Fruit fly (Drosophila melanogaster): ENCODE results near the gene sd.

Gene sd

DNA sequence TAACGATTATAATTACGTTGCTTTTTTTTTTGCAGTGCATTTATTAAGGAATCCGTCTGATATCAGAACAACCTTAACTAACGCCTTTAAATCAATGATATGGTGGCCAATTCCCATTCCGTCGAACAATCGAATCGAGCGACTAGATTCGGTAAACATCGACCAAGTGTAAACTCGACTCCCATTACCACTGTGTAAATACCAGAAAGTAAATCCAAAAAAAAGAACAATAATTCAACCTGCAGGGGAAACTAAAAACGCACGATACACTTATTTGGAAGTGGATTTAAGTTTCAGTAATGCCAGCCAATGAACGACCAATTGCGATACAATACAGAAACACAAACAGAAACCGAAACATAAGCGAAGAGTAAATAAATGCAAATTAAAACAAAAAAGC lies 1.4 kb downstream of the sd start:
- TF ChIP-seq CG4496 (GFP tag; IDR thresholded peaks at IDR 0.05) (no peak), CG34367 (tag; optimal IDR thresholded peaks at IDR 0.05) (no peak), CG12605 (GFP tag; IDR thresholded peaks at IDR 0.05) (no peak), CG14655 (GFP tag; optimal IDR thresholded peaks at IDR 0.05) (no peak)

DNA sequence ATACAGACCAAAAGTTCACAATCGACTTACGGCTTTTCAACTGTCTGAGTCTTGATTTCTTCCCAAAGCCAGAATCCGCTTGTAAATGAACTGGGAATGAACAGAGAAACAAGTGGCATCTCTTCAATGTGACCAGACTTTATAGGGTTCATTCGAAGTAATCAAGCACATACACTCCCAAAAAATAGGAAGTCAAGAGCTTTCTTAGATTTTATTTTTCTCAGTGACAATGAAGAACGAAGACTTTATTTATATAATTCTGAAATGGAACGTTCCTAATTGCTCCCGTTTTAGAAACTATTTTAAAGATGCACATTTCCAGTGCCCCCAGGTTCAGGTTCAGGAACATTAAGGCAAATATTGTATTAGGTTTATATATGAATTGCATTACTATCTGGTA lies 3.7 kb downstream of the sd start:
- TF ChIP-seq Pif1B (GFP tag; optimal IDR thresholded peaks at IDR 0.05) (no peak), CG12605 (GFP tag; IDR thresholded peaks at IDR 0.05) (no peak), gl (tag; optimal IDR thresholded peaks at IDR 0.05) (no peak), CG10348 (GFP tag; IDR thresholded peaks at IDR 0.05) (no peak), CG8301 (tag; optimal IDR thresholded peaks at IDR 0.05) (no peak), CG9948 (tag; optimal IDR thresholded peaks at IDR 0.05) (no peak), CG13204 (GFP tag; optimal IDR thresholded peaks at IDR 0.05) (no peak), CG32121 (GFP tag; IDR thresholded peaks at IDR 0.05) (no peak), CG15710 (tag; optimal IDR thresholded peaks at IDR 0.05) (no peak), EcR (GFP tag; optimal IDR thresholded peaks at IDR 0.05) (no peak), fd96Ca (GFP tag; IDR thresholded peaks at IDR 0.05) (no peak), Pif1A (GFP tag; optimal IDR thresholded peaks at IDR 0.05) (no peak), D1 (tag; optimal IDR thresholded peaks at IDR 0.05) (no peak), rn (GFP tag; IDR thresholded peaks at IDR 0.05) (no peak), Snoo (tag; optimal IDR thresholded peaks at IDR 0.05) (no peak), CG14655 (GFP tag; optimal IDR thresholded peaks at IDR 0.05) (no peak), CG17806 (tag; optimal IDR thresholded peaks at IDR 0.05) (no peak), CG8159 (tag; optimal IDR thresholded peaks at IDR 0.05) (no peak), CG4496 (GFP tag; IDR thresholded peaks at IDR 0.05) (no peak)

DNA sequence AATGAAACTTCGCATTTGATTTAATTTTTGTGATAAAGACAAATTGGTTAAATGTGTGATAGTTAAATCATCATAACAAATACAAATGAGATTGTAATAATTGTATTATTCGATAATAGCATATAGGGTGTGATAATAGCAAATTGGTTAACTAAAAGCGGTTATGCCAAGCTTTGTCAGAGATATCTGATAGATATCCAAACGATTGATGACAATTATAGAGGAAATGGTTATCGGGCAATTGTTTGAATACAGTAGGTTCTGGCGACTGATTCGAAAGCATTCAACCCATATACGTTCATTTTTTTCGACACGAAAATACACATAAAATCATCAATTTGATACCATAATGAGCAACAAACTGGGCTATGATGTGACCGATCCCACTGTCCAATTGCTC lies 5.1 kb downstream of the sd start, which contains the start of gene CG8509:
CG8509 (plus strand) TSS at position 301 of the 400 bp plus-strand sequence.
- TF ChIP-seq fd96Ca (GFP tag; IDR thresholded peaks at IDR 0.05) = no peak
- no peak for TF ChIP-seq CG14655 (GFP tag; optimal IDR thresholded peaks at IDR 0.05)

DNA sequence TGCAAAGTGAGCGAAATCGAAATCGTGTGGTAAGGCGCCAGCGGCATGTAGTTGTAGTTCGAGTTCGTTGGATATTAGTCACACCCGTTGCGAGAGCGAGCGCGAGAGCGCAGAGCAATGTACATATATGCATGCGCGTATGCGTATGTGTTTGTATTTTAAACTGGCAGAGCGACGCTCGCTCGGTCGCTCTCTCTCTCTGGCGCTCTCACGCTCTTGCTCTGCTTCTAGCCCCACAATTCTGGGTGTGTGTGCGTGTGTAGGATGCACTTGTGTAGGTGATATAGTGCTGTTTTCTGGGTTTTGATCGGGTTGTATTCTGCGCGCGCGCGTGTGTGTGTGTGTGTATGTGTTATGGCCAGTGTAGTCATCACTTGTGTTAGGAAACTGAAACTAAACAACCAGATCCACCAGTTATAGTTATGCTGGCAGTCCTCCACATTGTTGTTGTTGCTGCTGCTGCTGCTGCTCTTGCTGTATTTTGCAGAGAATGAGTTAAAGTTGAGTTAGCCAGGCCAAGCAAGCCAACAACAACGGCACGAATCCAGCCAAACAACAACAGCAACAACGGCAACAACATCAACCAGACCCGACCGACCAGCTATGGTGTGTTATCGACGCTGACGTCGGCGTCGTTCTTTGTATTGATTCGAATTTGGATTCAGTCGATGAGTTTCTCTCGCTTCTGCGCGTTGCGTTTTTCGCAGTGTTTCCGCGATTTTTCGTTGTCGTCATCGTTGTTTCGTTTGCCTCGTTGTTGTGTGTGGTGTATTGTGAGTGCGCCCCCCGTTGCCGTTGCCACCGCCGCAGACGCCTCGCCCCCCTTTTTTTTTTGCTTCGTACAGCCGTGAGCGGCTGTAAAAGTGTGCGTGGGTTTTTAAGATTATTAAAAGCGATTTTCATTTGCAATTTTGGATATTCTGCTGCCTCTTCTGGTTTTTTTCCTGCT lies 7.8 kb downstream of the sd start:
- TF ChIP-seq CG32121 (GFP tag; IDR thresholded peaks at IDR 0.05) = peak; percentile 73; the same call in 1 of the 2 replicates
- no peak for TF ChIP-seq CG34367 (tag; optimal IDR thresholded peaks at IDR 0.05)
- peak; percentile 68 for TF ChIP-seq fd96Ca (GFP tag; IDR thresholded peaks at IDR 0.05)
- no peak for TF ChIP-seq CG13204 (GFP tag; optimal IDR thresholded peaks at IDR 0.05)
- peak; percentile 71 for TF ChIP-seq CG4496 (GFP tag; IDR thresholded peaks at IDR 0.05)
- TF ChIP-seq Pif1B (GFP tag; optimal IDR thresholded peaks at IDR 0.05) = peak; percentile 47
- TF ChIP-seq CG15710 (tag; optimal IDR thresholded peaks at IDR 0.05) = no peak
- no peak for TF ChIP-seq Pif1A (GFP tag; optimal IDR thresholded peaks at IDR 0.05)
- no peak for TF ChIP-seq CG8301 (tag; optimal IDR thresholded peaks at IDR 0.05)
- no peak for TF ChIP-seq Snoo (tag; optimal IDR thresholded peaks at IDR 0.05)
- TF ChIP-seq CG9948 (tag; optimal IDR thresholded peaks at IDR 0.05) = no peak
- TF ChIP-seq CG10348 (GFP tag; IDR thresholded peaks at IDR 0.05) = no peak
- TF ChIP-seq CG17806 (tag; optimal IDR thresholded peaks at IDR 0.05) = no peak
- peak; percentile 67 for TF ChIP-seq CG12605 (GFP tag; IDR thresholded peaks at IDR 0.05)
- TF ChIP-seq D1 (tag; optimal IDR thresholded peaks at IDR 0.05) = no peak
- peak; percentile 84 for TF ChIP-seq Ets98B (GFP tag; IDR thresholded peaks at IDR 0.05)
- no peak for TF ChIP-seq CG14655 (GFP tag; optimal IDR thresholded peaks at IDR 0.05)
- TF ChIP-seq CG8159 (tag; optimal IDR thresholded peaks at IDR 0.05) = no peak
- TF ChIP-seq EcR (GFP tag; optimal IDR thresholded peaks at IDR 0.05) = peak; percentile 31
- TF ChIP-seq rn (GFP tag; IDR thresholded peaks at IDR 0.05) = no peak
- TF ChIP-seq gl (tag; optimal IDR thresholded peaks at IDR 0.05) = no peak

DNA sequence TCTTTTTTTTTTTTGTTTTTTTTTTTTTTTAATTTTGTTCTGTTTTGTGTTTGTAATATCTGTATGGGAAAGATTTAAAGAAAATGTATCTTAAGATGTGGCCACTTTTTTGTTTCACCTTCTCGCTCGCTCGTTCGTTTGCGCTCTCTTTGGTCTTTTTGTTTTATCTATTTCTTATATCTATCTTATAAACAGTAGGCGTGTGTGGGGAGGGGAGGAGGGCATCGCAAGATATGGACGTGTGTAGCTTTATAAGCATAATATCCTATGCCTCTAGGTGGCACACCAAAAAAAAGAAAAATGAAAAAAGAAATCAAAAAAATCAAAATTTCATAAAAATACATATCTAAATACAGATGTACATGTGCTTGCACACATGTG lies 8.4 kb downstream of the sd start:
- peak; percentile 22; the same call in 1 of the 3 replicates for TF ChIP-seq CG4496 (GFP tag; IDR thresholded peaks at IDR 0.05)
- peak; percentile 1 for TF ChIP-seq CG14655 (GFP tag; optimal IDR thresholded peaks at IDR 0.05)
- TF ChIP-seq fd96Ca (GFP tag; IDR thresholded peaks at IDR 0.05) = no peak
- no peak for TF ChIP-seq CG8301 (tag; optimal IDR thresholded peaks at IDR 0.05)

DNA sequence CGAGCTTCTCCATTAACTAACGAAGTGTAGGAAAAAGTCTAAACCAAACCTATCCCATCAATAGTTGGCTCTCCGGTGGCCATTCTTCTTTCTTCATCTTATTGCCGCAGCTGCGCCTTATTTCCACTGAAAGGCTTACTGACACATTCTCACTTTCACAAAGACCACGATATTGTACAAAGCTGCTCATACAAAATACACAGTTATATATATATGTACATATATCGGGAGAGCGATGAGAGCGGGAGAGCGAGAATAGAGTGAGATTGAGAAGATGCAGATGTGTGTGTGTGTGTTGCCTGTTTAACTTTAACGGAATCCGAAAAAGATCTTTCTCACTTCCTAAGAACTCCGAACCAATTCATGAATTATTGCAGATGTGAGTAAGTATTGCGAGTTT lies 9.1 kb downstream of the sd start:
- TF ChIP-seq CG4496 (GFP tag; IDR thresholded peaks at IDR 0.05) = no peak
- no peak for TF ChIP-seq EcR (GFP tag; optimal IDR thresholded peaks at IDR 0.05)
- TF ChIP-seq CG17806 (tag; optimal IDR thresholded peaks at IDR 0.05) = no peak
- TF ChIP-seq Pif1A (GFP tag; optimal IDR thresholded peaks at IDR 0.05) = no peak
- no peak for TF ChIP-seq rn (GFP tag; IDR thresholded peaks at IDR 0.05)
- TF ChIP-seq CG15710 (tag; optimal IDR thresholded peaks at IDR 0.05) = no peak
- no peak for TF ChIP-seq CG8159 (tag; optimal IDR thresholded peaks at IDR 0.05)
- no peak for TF ChIP-seq CG34367 (tag; optimal IDR thresholded peaks at IDR 0.05)
- no peak for TF ChIP-seq D1 (tag; optimal IDR thresholded peaks at IDR 0.05)
- TF ChIP-seq CG14655 (GFP tag; optimal IDR thresholded peaks at IDR 0.05) = no peak
- no peak for TF ChIP-seq CG10348 (GFP tag; IDR thresholded peaks at IDR 0.05)
- TF ChIP-seq fd96Ca (GFP tag; IDR thresholded peaks at IDR 0.05) = no peak
- TF ChIP-seq Ets98B (GFP tag; IDR thresholded peaks at IDR 0.05) = no peak
